Fruit fly (Drosophila melanogaster) whole organism, wandering third instar larva: ENCODE results near the gene CG9799.
A peak's percentile ranks its signal among the peaks of the same experiment; 100 is the strongest.

Source experiments
- Abd-B ChIP-seq: fragments of >200 bp; optimal IDR thresholded peaks from 2 replicates; lab custom pipeline; 2017; ENCODE audit warnings: missing biosample characterization, missing genetic modification characterization
- CG32264 ChIP-seq: fragments of 200-800 bp; sonication (Bioruptor generic); optimal IDR thresholded peaks from 2 replicates; lab custom pipeline; 2016; ENCODE audit warnings: missing biosample characterization, missing genetic modification characterization
- CG9705 ChIP-seq: fragments of 200-800 bp; sonication (Bioruptor generic); optimal IDR thresholded peaks from 2 replicates; lab custom pipeline; 2018; ENCODE audit warnings: missing biosample characterization, mild to moderate bottlenecking, missing genetic modification characterization
- CrebA ChIP-seq: fragments of 200-800 bp; sonication (Bioruptor generic); optimal IDR thresholded peaks from 2 replicates; lab custom pipeline; 2016; ENCODE audit warnings: missing biosample characterization, mild to moderate bottlenecking, missing genetic modification characterization, borderline replicate concordance
- Dfd ChIP-seq: fragments of >200 bp; optimal IDR thresholded peaks from 2 replicates; lab custom pipeline; 2017; ENCODE audit warnings: missing biosample characterization, missing genetic modification characterization
- Dif ChIP-seq: fragments of 200-275, 200-300 bp; sonication (Bioruptor generic); optimal IDR thresholded peaks from 2 replicates; lab custom pipeline; 2018; ENCODE audit warnings: missing biosample characterization, missing genetic modification characterization; ENCODE audit not compliant: partially characterized antibody
- Hnf4 ChIP-seq: fragments of 200-800 bp; sonication (Bioruptor generic); optimal IDR thresholded peaks from 2 replicates; lab custom pipeline; 2016; ENCODE audit warnings: missing biosample characterization, mild to moderate bottlenecking, missing genetic modification characterization
- Hr78 ChIP-seq: fragments of >200 bp; optimal IDR thresholded peaks from 2 replicates; lab custom pipeline; 2017; ENCODE audit warnings: missing biosample characterization, missing genetic modification characterization
- Hr83 ChIP-seq: fragments of 200-300 bp; sonication (Bioruptor generic); optimal IDR thresholded peaks from 2 replicates; lab custom pipeline; 2016; ENCODE audit warnings: missing biosample characterization, mild to moderate bottlenecking, missing genetic modification characterization, moderate library complexity; ENCODE audit not compliant: poor library complexity, severe bottlenecking
- Jra ChIP-seq: sonication (Bioruptor generic); optimal IDR thresholded peaks from 2 replicates; lab custom pipeline; 2016; ENCODE audit warnings: missing biosample characterization, missing genetic modification characterization
- Mio ChIP-seq: sonication (Bioruptor generic); optimal IDR thresholded peaks from 2 replicates; lab custom pipeline; 2016; ENCODE audit warnings: missing biosample characterization, missing genetic modification characterization
- Myc ChIP-seq: fragments of >200 bp; optimal IDR thresholded peaks from 2 replicates; lab custom pipeline; 2017
- N ChIP-seq: fragments of >200 bp; optimal IDR thresholded peaks from 2 replicates; lab custom pipeline; 2018; ENCODE audit warnings: missing biosample characterization, missing external identifiers, missing genetic modification characterization
- Rel ChIP-seq, 2 experiments: fragments of 200-800 bp; sonication (Bioruptor generic) in 1 of 2; optimal IDR thresholded peaks; 2 replicates in 1 of 2; 3 replicates in 1 of 2; lab custom pipeline; 2016 to 2019; ENCODE audit warnings: mild to moderate bottlenecking in 2 of 2, missing biosample characterization in 2 of 2, missing genetic modification characterization in 2 of 2, moderate library complexity in 1 of 2
- Sp1 ChIP-seq: fragments of 200-800 bp; sonication (Bioruptor generic); optimal IDR thresholded peaks from 3 replicates; lab custom pipeline; 2019; ENCODE audit warnings: missing biosample characterization, mild to moderate bottlenecking, missing genetic modification characterization, moderate library complexity
- Vsx2 ChIP-seq: fragments of 200-300, 225-300 bp; sonication (Bioruptor generic); optimal IDR thresholded peaks from 2 replicates; lab custom pipeline; 2018; ENCODE audit warnings: missing biosample characterization, missing genetic modification characterization; ENCODE audit not compliant: partially characterized antibody
- br ChIP-seq: fragments of 200-800 bp; sonication (Bioruptor generic); optimal IDR thresholded peaks from 2 replicates; lab custom pipeline; 2016; ENCODE audit warnings: missing biosample characterization, missing genetic modification characterization
- brk ChIP-seq: fragments of 200-800 bp; sonication (Bioruptor generic); optimal IDR thresholded peaks from 2 replicates; lab custom pipeline; 2016; ENCODE audit warnings: missing biosample characterization, mild to moderate bottlenecking, missing genetic modification characterization
- dsf ChIP-seq: sonication (Bioruptor generic); optimal IDR thresholded peaks from 2 replicates; lab custom pipeline; 2016; ENCODE audit warnings: missing biosample characterization, missing genetic modification characterization, borderline replicate concordance
- ey ChIP-seq: fragments of 200-800 bp; sonication (Bioruptor generic); optimal IDR thresholded peaks from 2 replicates; lab custom pipeline; 2016; ENCODE audit warnings: missing biosample characterization, missing genetic modification characterization
- foxo ChIP-seq, 2 experiments: fragments of 200-800 bp; sonication (Bioruptor generic); optimal IDR thresholded peaks; 2 replicates in 1 of 2; 3 replicates in 1 of 2; lab custom pipeline; 2016 to 2017; ENCODE audit warnings: missing biosample characterization in 2 of 2, missing genetic modification characterization in 2 of 2
- fru ChIP-seq: fragments of 200-800 bp; sonication (Bioruptor generic); optimal IDR thresholded peaks from 3 replicates; lab custom pipeline; 2016; ENCODE audit warnings: missing biosample characterization, mild to moderate bottlenecking, missing genetic modification characterization
- h ChIP-seq: fragments of 200-800 bp; sonication (Bioruptor generic); optimal IDR thresholded peaks from 3 replicates; lab custom pipeline; 2016; ENCODE audit warnings: missing biosample characterization, mild to moderate bottlenecking, missing genetic modification characterization
- jim ChIP-seq: fragments of 175-275, 200-325 bp; sonication (Bioruptor generic); optimal IDR thresholded peaks from 2 replicates; lab custom pipeline; 2016; ENCODE audit warnings: missing biosample characterization, mild to moderate bottlenecking, missing genetic modification characterization
- lola ChIP-seq: fragments of >200 bp; optimal IDR thresholded peaks from 2 replicates; lab custom pipeline; 2017; ENCODE audit warnings: missing biosample characterization, missing genetic modification characterization
- pan ChIP-seq: fragments of >200 bp; optimal IDR thresholded peaks from 2 replicates; lab custom pipeline; 2017
- psq ChIP-seq: fragments of 200-800 bp; sonication (Bioruptor generic); optimal IDR thresholded peaks from 3 replicates; lab custom pipeline; 2017; ENCODE audit warnings: missing biosample characterization, mild to moderate bottlenecking, missing genetic modification characterization, moderate library complexity
- rgr ChIP-seq: fragments of 200-800 bp; sonication (Bioruptor generic); optimal IDR thresholded peaks from 3 replicates; lab custom pipeline; 2016; ENCODE audit warnings: missing biosample characterization, mild to moderate bottlenecking, missing genetic modification characterization
- sage ChIP-seq: fragments of 200-800 bp; sonication (Bioruptor generic); optimal IDR thresholded peaks from 2 replicates; lab custom pipeline; 2016; ENCODE audit warnings: missing biosample characterization, mild to moderate bottlenecking, missing genetic modification characterization
- sv ChIP-seq: fragments of 200-800 bp; sonication (Bioruptor generic); optimal IDR thresholded peaks from 3 replicates; lab custom pipeline; 2016; ENCODE audit warnings: missing biosample characterization, missing genetic modification characterization
- tai ChIP-seq: sonication (Bioruptor generic); optimal IDR thresholded peaks from 2 replicates; lab custom pipeline; 2016; ENCODE audit warnings: missing biosample characterization, missing genetic modification characterization
- usp ChIP-seq: fragments of >200 bp; optimal IDR thresholded peaks from 2 replicates; lab custom pipeline; 2017; ENCODE audit warnings: missing biosample characterization, missing genetic modification characterization
- woc ChIP-seq: sonication (Bioruptor generic); optimal IDR thresholded peaks from 2 replicates; lab custom pipeline; 2016; ENCODE audit warnings: missing biosample characterization, mild to moderate bottlenecking, missing genetic modification characterization

Gene CG9799

DNA sequence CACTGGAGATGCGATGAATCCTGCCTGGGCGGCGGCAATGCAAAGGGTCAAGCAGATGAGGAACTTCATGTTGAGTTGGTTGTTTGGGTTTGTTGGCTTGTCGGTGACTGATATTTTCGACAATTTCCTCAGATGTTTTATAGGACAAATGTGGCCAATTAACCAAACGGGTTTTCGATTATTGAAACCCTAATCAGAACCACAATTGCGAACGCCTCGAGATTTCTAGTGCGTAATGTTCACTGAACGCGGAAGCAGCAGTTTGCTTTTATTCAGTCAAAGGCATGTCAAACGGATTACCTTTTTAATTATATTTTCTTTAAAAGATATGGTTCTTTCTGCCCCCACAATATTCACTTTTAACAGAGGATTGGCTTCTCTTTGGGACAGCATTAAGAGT, 8.5 kb upstream of the CG9799 start, which contains the start of gene CG14374:
TSS of gene CG14374 (minus strand) at position 101 of the 400 bp plus-strand sequence.
- TF ChIP-seq dsf (no peak), CrebA (no peak), CG32264 (GFP tag; lab: Kevin White, UChicago) (no peak), foxo (GFP tag; optimal IDR thresholded peaks at IDR 0.05; lab: Kevin White, UChicago) (no peak), ey (GFP tag; lab: Kevin White, UChicago) (no peak), fru (GFP tag; lab: Kevin White, UChicago) (no peak), lola (GFP tag; lab: Kevin White, UChicago) (no peak), sage (GFP tag; lab: Kevin White, UChicago) (no peak), brk (no peak), Hr83 (GFP tag; lab: Kevin White, UChicago) (no peak), Dif (no peak), h (no peak), Jra (GFP tag; lab: Kevin White, UChicago) (no peak)
- TF ChIP-seq, all 38 proteins: peak for 0

dm6 chr3R:13395133-13395532, 6.6 kb upstream of the CG9799 start, which contains the start of gene CCHa2:
TSS of gene CCHa2 (minus strand) at chr3R:13395197.
- TF ChIP-seq Dfd (peak; percentile 54), lola (GFP tag; lab: Kevin White, UChicago) (no peak)
- TF ChIP-seq, all 38 proteins: peak for 1

DNA sequence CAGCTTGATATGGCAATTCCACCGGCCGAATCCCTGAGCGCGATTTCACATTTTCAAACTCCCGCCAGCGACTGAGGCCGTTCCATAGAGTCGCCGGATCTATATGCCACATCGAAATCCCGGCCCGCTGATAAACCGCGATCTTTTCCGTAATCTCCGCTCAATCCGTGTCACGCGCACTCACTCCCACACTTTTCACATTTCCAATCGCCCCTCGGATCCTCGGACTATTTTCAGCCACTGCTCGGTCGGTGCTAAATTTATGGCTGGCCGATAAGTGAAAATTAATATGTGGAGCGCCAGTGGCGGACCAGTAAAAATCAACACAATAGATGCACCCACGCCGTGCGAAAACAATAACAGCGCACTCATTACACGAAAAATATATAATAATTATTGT, 4.5 kb upstream of the CG9799 start:
- TF ChIP-seq Hr78 (GFP tag; lab: Kevin White, UChicago) (no peak), tai (no peak), woc (GFP tag; lab: Kevin White, UChicago) (no peak)
- TF ChIP-seq, all 38 proteins: peak for 0

dm6 chr3R:13390490-13390889, 2.0 kb upstream of the CG9799 start:
- TF ChIP-seq pan (lab: Kevin White, UChicago): no peak
- no peak for TF ChIP-seq Hr83 (GFP tag; lab: Kevin White, UChicago)
- TF ChIP-seq fru (GFP tag; lab: Kevin White, UChicago): peak; percentile 18

- no peak for TF ChIP-seq Abd-B (GFP tag; lab: Kevin White, UChicago)
- no peak for TF ChIP-seq br (GFP tag; lab: Kevin White, UChicago)
- no peak for TF ChIP-seq dsf
- TF ChIP-seq N (GFP tag; lab: Kevin White, UChicago): no peak
- no peak for TF ChIP-seq sage (GFP tag; lab: Kevin White, UChicago)
- TF ChIP-seq Hnf4 (GFP tag; lab: Kevin White, UChicago): no peak
- TF ChIP-seq lola (GFP tag; lab: Kevin White, UChicago): no peak
- TF ChIP-seq Rel (GFP tag; optimal IDR thresholded peaks at IDR 0.05; lab: Kevin White, UChicago): no peak
- TF ChIP-seq Rel (tag; optimal IDR thresholded peaks at IDR 0.05; lab: Kevin White, UChicago): no peak
- no peak for TF ChIP-seq h
- no peak for TF ChIP-seq jim
- TF ChIP-seq ey (GFP tag; lab: Kevin White, UChicago): no peak
- no peak for TF ChIP-seq Jra (GFP tag; lab: Kevin White, UChicago)
- TF ChIP-seq Dif: no peak
- TF ChIP-seq Vsx2 (GFP tag; lab: Kevin White, UChicago): no peak
- TF ChIP-seq psq (GFP tag; lab: Kevin White, UChicago): no peak
Measured at dm6 chr3R:13385105-13385504, 3.4 kb downstream of the CG9799 start.

dm6 chr3R:13382656-13383142, 5.8 kb downstream of the CG9799 start:
- TF ChIP-seq psq (GFP tag; lab: Kevin White, UChicago) (peak; percentile 99), lola (GFP tag; lab: Kevin White, UChicago) (peak; percentile 56), sage (GFP tag; lab: Kevin White, UChicago) (no peak)

DNA sequence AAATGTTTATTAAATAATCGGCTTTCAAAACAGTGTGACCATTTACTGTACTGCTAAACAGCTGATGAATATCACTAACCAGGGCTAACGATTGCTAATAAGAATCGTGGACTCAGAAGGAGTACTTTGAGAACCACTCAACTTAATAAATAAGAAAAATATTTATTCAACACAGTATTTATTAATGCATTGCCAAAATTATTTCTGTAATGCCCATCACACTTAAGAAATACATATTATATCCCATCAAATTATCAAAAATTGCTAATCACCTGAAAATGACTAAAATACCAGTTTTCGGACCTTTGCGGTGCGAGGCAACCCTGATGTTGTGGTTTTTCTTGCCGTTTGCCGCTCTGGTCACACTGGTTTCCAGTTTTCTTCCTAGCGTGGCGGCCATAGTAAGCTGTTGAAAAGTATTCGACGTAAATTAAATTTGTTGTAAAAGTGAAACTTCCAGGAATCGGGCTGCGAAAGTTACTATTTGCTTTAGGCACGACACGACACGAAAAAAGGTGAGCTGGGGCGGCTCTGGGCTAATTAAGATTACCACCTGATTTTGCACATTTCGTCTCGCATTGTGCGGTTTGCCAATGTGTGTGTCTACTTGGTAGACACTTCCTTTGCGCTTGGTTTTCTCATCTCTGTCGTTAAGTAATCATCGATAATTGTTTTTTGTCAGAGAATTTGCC, 6.6 kb downstream of the CG9799 start, which contains the start of the genes mRpS21 and Droj2:
TSS of gene mRpS21 (minus strand) at position 66 of the 692 bp plus-strand sequence.
TSS of gene Droj2 (plus strand) at position 363 of the 692 bp plus-strand sequence.
- TF ChIP-seq Jra (GFP tag; lab: Kevin White, UChicago) (peak; percentile 43), dsf (peak; percentile 33), Abd-B (GFP tag; lab: Kevin White, UChicago) (no peak), rgr (GFP tag; lab: Kevin White, UChicago) (peak; percentile 36), foxo (GFP tag; optimal IDR thresholded peaks at IDR 0.05; lab: Kevin White, UChicago) (peak in 1 of 2 experiments; percentile 51), N (GFP tag; lab: Kevin White, UChicago) (no peak), usp (GFP tag; lab: Kevin White, UChicago) (no peak), CG9705 (GFP tag; lab: Kevin White, UChicago) (peak; percentile 54), h (peak; percentile 49), brk (peak; percentile 47), woc (GFP tag; lab: Kevin White, UChicago) (peak; percentile 60), lola (GFP tag; lab: Kevin White, UChicago) (no peak), Mio (no peak), sv (GFP tag; lab: Kevin White, UChicago) (peak; percentile 55), Myc (lab: Kevin White, UChicago) (peak; percentile 47), CrebA (no peak), CG32264 (GFP tag; lab: Kevin White, UChicago) (no peak), Dfd (no peak), ey (GFP tag; lab: Kevin White, UChicago) (peak; percentile 3), psq (GFP tag; lab: Kevin White, UChicago) (no peak), Dif (no peak), Sp1 (GFP tag; lab: Kevin White, UChicago) (peak; percentile 64), Hnf4 (GFP tag; lab: Kevin White, UChicago) (peak; percentile 46)
